Worm (Caenorhabditis elegans) whole organism, L2 larva: Measurements from ENCODE around the gene cec-3.

Experiments used
- ceh-82 ChIP-seq: fragments of 150-350 bp; optimal IDR thresholded peaks from 2 replicates; lab custom pipeline; 2014; ENCODE audit warnings: missing biosample characterization, missing genetic modification characterization
- fos-1 ChIP-seq: fragments of 150-350 bp; optimal IDR thresholded peaks from 2 replicates; lab custom pipeline; 2014; ENCODE audit warnings: missing biosample characterization, missing genetic modification characterization
- mdl-1 ChIP-seq, 2 experiments: fragments of 150-350 bp in 1 of 2; sonication (generic microtip) in 1 of 2; optimal IDR thresholded peaks; 2 replicates each; lab custom pipeline; 2017; ENCODE audit warnings: missing biosample characterization in 2 of 2, missing genetic modification characterization in 2 of 2
- nhr-12 ChIP-seq: fragments of 150-350 bp; optimal IDR thresholded peaks from 2 replicates; lab custom pipeline; 2014; ENCODE audit warnings: missing biosample characterization, missing genetic modification characterization
- nhr-23 ChIP-seq: fragments of 150-350 bp; optimal IDR thresholded peaks from 2 replicates; lab custom pipeline; 2014; ENCODE audit warnings: missing biosample characterization, missing genetic modification reagents, missing genetic modification characterization
- nhr-25 ChIP-seq: fragments of 150-350 bp; sonication (generic microtip); optimal IDR thresholded peaks from 3 replicates; lab custom pipeline; 2014; ENCODE audit warnings: missing biosample characterization, missing genetic modification characterization
- nhr-77 ChIP-seq: fragments of 150-350 bp; optimal IDR thresholded peaks from 2 replicates; lab custom pipeline; 2014; ENCODE audit warnings: missing biosample characterization, missing genetic modification characterization
- skn-1 ChIP-seq: sonication (generic microtip); optimal IDR thresholded peaks from 2 replicates; lab custom pipeline; 2017; ENCODE audit warnings: missing biosample characterization, missing genetic modification characterization

DNA sequence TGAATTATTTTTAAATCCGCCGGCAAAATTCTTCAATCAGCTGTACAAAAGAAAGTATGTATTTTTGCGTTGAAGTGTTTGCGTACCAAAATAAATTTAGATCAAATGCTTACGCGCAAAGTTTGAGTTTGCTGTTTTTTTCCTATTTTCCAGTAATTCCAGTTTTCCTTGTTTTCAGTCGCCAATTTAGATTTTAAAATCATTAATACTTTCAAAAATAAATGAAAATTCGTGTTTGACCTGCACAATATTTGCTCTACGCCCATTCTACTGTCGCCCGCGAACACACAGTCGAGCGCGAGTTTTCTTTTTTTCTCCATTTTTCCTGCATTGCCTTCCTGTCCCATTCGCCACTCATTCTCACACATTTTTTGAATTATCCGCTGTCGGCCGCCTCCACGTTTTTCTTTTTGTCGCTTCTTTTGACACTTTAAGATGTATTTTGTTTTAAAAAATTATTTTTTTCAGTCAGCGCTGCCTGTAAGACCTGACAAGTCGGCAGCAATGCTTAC is 35.4 kb upstream of the cec-3 start, which contains the start of gene ptc-1:
- TF ChIP-seq nhr-12 (tag; lab: Kevin White, UChicago) (no peak), mdl-1 (tag; optimal IDR thresholded peaks at IDR 0.05; lab: Kevin White, UChicago) (no peak), nhr-77 (tag; lab: Kevin White, UChicago) (no peak), ceh-82 (no peak), nhr-23 (tag; lab: Kevin White, UChicago) (no peak), skn-1 (tag; lab: Kevin White, UChicago) (no peak), fos-1 (tag; lab: Kevin White, UChicago) (no peak), nhr-25 (tag; lab: Kevin White, UChicago) (no peak)
